Worm (Caenorhabditis elegans) whole organism, young adult: ENCODE data around the gene hcp-3.

ENCODE experiments used
- C06A6.2 ChIP-seq: fragments of 200-800 bp; sonication (Bioruptor generic); conservative IDR thresholded peaks from 2 replicates; pipeline ENCODE4 v1.3.6; 2022; ENCODE audit warnings: missing genetic modification characterization, missing compliant biosample characterization
- F37B4.10 ChIP-seq: fragments of 200-800 bp; sonication (Bioruptor generic); IDR thresholded peaks from 2 replicates; pipeline ENCODE4 v1.3.6; 2022; ENCODE audit warnings: missing genetic modification characterization, missing compliant biosample characterization
- F39B2.1 ChIP-seq: fragments of 200-800 bp; sonication (Bioruptor generic); IDR thresholded peaks from 2 replicates; pipeline ENCODE4 v1.3.6; 2022; ENCODE audit warnings: missing genetic modification reagents, missing genetic modification characterization, missing compliant biosample characterization
- F49E8.2 ChIP-seq: sonication (generic microtip); optimal IDR thresholded peaks from 3 replicates; lab custom pipeline; 2017; ENCODE audit warnings: missing genetic modification characterization, mild to moderate bottlenecking, missing compliant biosample characterization, antibody characterized with exemption, moderate library complexity; ENCODE audit not compliant: insufficient read depth
- F57C9.4 ChIP-seq: sonication (generic microtip); optimal IDR thresholded peaks from 2 replicates; lab custom pipeline; 2017; ENCODE audit warnings: mild to moderate bottlenecking, missing genetic modification characterization, missing compliant biosample characterization
- K12H6.12 ChIP-seq: fragments of 200-800 bp; sonication (Bioruptor generic); optimal IDR thresholded peaks from 2 replicates; lab custom pipeline; 2018; ENCODE audit warnings: mild to moderate bottlenecking, missing genetic modification characterization, missing compliant biosample characterization
- Y53F4B.3 ChIP-seq: fragments of 200-800 bp; sonication (Bioruptor generic); IDR thresholded peaks from 2 replicates; pipeline ENCODE4 v1.3.6; 2022; ENCODE audit warnings: missing genetic modification reagents, missing genetic modification characterization, missing compliant biosample characterization
- Y56A3A.18 ChIP-seq: fragments of 200-800 bp; sonication (Bioruptor generic); IDR thresholded peaks from 2 replicates; pipeline ENCODE4 v1.3.6; 2022; ENCODE audit warnings: missing genetic modification reagents, missing genetic modification characterization, missing compliant biosample characterization
- atf-7 ChIP-seq: sonication (generic microtip); optimal IDR thresholded peaks from 2 replicates; lab custom pipeline; 2017; ENCODE audit warnings: mild to moderate bottlenecking, missing genetic modification characterization, missing compliant biosample characterization
- attf-3 ChIP-seq: fragments of 200-800 bp; sonication (Bioruptor generic); conservative IDR thresholded peaks from 2 replicates; pipeline ENCODE4 v1.3.6; 2022; ENCODE audit warnings: missing genetic modification reagents, missing genetic modification characterization, missing compliant biosample characterization
- bed-1 ChIP-seq: fragments of 200-800 bp; sonication (Bioruptor generic); IDR thresholded peaks from 2 replicates; pipeline ENCODE4 v1.3.6; 2022; ENCODE audit warnings: missing genetic modification reagents, missing genetic modification characterization, missing compliant biosample characterization
- cebp-1 ChIP-seq, 2 experiments: fragments of 200-800 bp in 1 of 2; sonication (Bioruptor generic) in 1 of 2; sonication (generic microtip) in 1 of 2; IDR thresholded peaks in 1 of 2; optimal IDR thresholded peaks in 1 of 2; 2 replicates each; pipeline versions ENCODE4 v1.3.6 to Lab custom; 2017 to 2022; ENCODE audit warnings: missing compliant biosample characterization in 2 of 2, missing genetic modification characterization in 2 of 2, mild to moderate bottlenecking in 1 of 2, missing genetic modification reagents in 1 of 2, moderate library complexity in 1 of 2
- ceh-27 ChIP-seq: fragments of 200-800 bp; sonication (Bioruptor generic); optimal IDR thresholded peaks from 2 replicates; lab custom pipeline; 2018; ENCODE audit warnings: mild to moderate bottlenecking, missing genetic modification characterization, moderate library complexity, missing compliant biosample characterization
- efl-1 ChIP-seq: fragments of 150-350 bp; optimal IDR thresholded peaks from 2 replicates; lab custom pipeline; 2014; ENCODE audit warnings: missing biosample characterization, missing genetic modification reagents, missing genetic modification characterization
- egl-18 ChIP-seq: fragments of 200-800 bp; sonication (Bioruptor generic); IDR thresholded peaks from 2 replicates; pipeline ENCODE4 v1.3.6; 2022; ENCODE audit warnings: missing genetic modification reagents, missing genetic modification characterization, missing compliant biosample characterization
- egl-44 ChIP-seq: fragments of 200-800 bp; sonication (Bioruptor generic); IDR thresholded peaks from 2 replicates; pipeline ENCODE4 v1.3.6; 2022; ENCODE audit warnings: missing genetic modification reagents, missing genetic modification characterization, missing compliant biosample characterization
- lsy-27 ChIP-seq: sonication (generic microtip); optimal IDR thresholded peaks from 2 replicates; lab custom pipeline; 2017; ENCODE audit warnings: missing genetic modification characterization, mild to moderate bottlenecking, missing compliant biosample characterization, antibody characterized with exemption, missing genotype, borderline replicate concordance; ENCODE audit not compliant: insufficient read depth
- madf-10 ChIP-seq: sonication (generic microtip); optimal IDR thresholded peaks from 2 replicates; lab custom pipeline; 2016; ENCODE audit warnings: mild to moderate bottlenecking, missing genetic modification characterization, missing compliant biosample characterization
- madf-8 ChIP-seq: fragments of 200-800 bp; sonication (Bioruptor generic); conservative IDR thresholded peaks from 2 replicates; pipeline ENCODE4 v1.3.6; 2022; ENCODE audit warnings: missing genetic modification reagents, missing genetic modification characterization, missing compliant biosample characterization
- mcd-1 ChIP-seq: fragments of 200-800 bp; sonication (Bioruptor generic); IDR thresholded peaks from 2 replicates; pipeline ENCODE4 v1.3.6; 2022; ENCODE audit warnings: missing genetic modification reagents, missing genetic modification characterization, missing compliant biosample characterization
- nfya-1 ChIP-seq: sonication (generic microtip); optimal IDR thresholded peaks from 2 replicates; lab custom pipeline; 2017; ENCODE audit warnings: antibody characterized with exemption, missing compliant biosample characterization, missing genetic modification characterization, borderline replicate concordance; ENCODE audit not compliant: insufficient read depth
- nhr-27 ChIP-seq: fragments of 200-800 bp; sonication (Bioruptor generic); optimal IDR thresholded peaks from 2 replicates; lab custom pipeline; 2018; ENCODE audit warnings: mild to moderate bottlenecking, missing genetic modification characterization, moderate library complexity, missing compliant biosample characterization
- pbrm-1 ChIP-seq: fragments of 200-800 bp; sonication (Bioruptor generic); IDR thresholded peaks from 2 replicates; pipeline ENCODE4 v1.3.6; 2022; ENCODE audit warnings: missing genetic modification reagents, missing genetic modification characterization, missing compliant biosample characterization
- rec-8 ChIP-seq, 2 experiments: sonication (generic microtip); optimal IDR thresholded peaks; 2 replicates each; lab custom pipeline; 2016; ENCODE audit warnings: mild to moderate bottlenecking in 2 of 2, missing genetic modification characterization in 2 of 2, missing genetic modification reagents in 2 of 2, missing genotype in 2 of 2, missing biosample characterization in 1 of 2, missing compliant biosample characterization in 1 of 2, moderate library complexity in 1 of 2
- repo-1 ChIP-seq: sonication (generic microtip); optimal IDR thresholded peaks from 2 replicates; lab custom pipeline; 2017; ENCODE audit warnings: mild to moderate bottlenecking, missing genetic modification characterization, missing compliant biosample characterization
- sdz-38 ChIP-seq: sonication (generic microtip); optimal IDR thresholded peaks from 2 replicates; lab custom pipeline; 2016; ENCODE audit warnings: missing genotype, missing genetic modification characterization, missing compliant biosample characterization
- snpc-1.1 ChIP-seq: sonication (generic microtip); optimal IDR thresholded peaks from 2 replicates; lab custom pipeline; 2017; ENCODE audit warnings: missing genetic modification characterization, mild to moderate bottlenecking, missing compliant biosample characterization, antibody characterized with exemption, moderate library complexity, missing genotype, missing genetic modification reagents; ENCODE audit not compliant: insufficient read depth
- snpc-4 ChIP-seq, 5 experiments: fragments of 150-350 bp in 1 of 5; sonication (generic microtip) in 4 of 5; optimal IDR thresholded peaks; 2 replicates each; lab custom pipeline; 2014 to 2018; ENCODE audit warnings: missing genetic modification characterization in 5 of 5, missing biosample characterization in 3 of 5, antibody characterized with exemption in 2 of 5, mild to moderate bottlenecking in 2 of 5, missing compliant biosample characterization in 2 of 5, missing genotype in 2 of 5, moderate library complexity in 2 of 5, missing genetic modification reagents in 1 of 5
- sptf-2 ChIP-seq: fragments of 200-800 bp; sonication (Bioruptor generic); optimal IDR thresholded peaks from 2 replicates; lab custom pipeline; 2018; ENCODE audit warnings: mild to moderate bottlenecking, missing genetic modification characterization, missing compliant biosample characterization
- unc-130 ChIP-seq: sonication (generic microtip); optimal IDR thresholded peaks from 2 replicates; lab custom pipeline; 2016; ENCODE audit warnings: missing genetic modification reagents, missing genetic modification characterization, missing compliant biosample characterization
- ztf-26 ChIP-seq: sonication (generic microtip); optimal IDR thresholded peaks from 2 replicates; lab custom pipeline; 2017; ENCODE audit warnings: missing genetic modification characterization, missing compliant biosample characterization
- ztf-6 ChIP-seq: fragments of 200-800 bp; sonication (Bioruptor generic); IDR thresholded peaks from 2 replicates; pipeline ENCODE4 v1.3.6; 2022; ENCODE audit warnings: missing genetic modification reagents, missing genetic modification characterization, missing compliant biosample characterization

The hcp-3 gene

DNA sequence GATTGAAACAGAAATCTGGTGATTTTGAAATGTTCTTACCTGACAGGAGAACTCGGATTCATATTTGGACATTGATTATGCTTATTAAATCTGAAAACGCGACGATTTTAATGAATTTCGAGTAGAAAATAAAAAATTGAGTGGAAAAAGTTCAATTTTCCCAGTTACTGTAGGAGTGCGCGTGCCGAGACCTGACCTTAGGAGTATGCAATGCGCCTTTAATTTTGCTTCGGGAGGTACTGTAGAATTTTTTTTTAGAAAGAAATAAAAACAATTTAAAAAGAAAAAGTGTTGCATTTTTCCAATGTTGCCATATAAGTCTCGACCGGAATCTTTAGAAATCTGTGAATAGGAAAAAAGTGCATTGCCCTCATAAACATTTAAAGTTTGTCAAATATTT is 50.3 kb downstream of the hcp-3 start, which contains the start of gene C48B4.11 (continued):
- TF ChIP-seq bed-1 (GFP tag; lab: Robert Waterston, UW) (no peak), Y53F4B.3 (GFP tag; lab: Robert Waterston, UW) (no peak), F57C9.4 (tag; lab: Kevin White, UChicago) (no peak), egl-44 (GFP tag; lab: Robert Waterston, UW) (no peak), C06A6.2 (GFP tag; lab: Robert Waterston, UW) (no peak), unc-130 (GFP tag; lab: Kevin White, UChicago) (no peak), nfya-1 (tag; lab: Kevin White, UChicago) (no peak), rec-8 (tag; optimal IDR thresholded peaks at IDR 0.05; lab: Kevin White, UChicago) (no peak), F39B2.1 (no peak), ztf-26 (tag; lab: Kevin White, UChicago) (no peak), repo-1 (tag; lab: Kevin White, UChicago) (no peak), madf-10 (no peak), efl-1 (GFP tag; lab: Kevin White, UChicago) (peak; percentile 12), sptf-2 (no peak), egl-18 (no peak), F49E8.2 (tag; lab: Kevin White, UChicago) (peak; percentile 25), ztf-6 (GFP tag; lab: Robert Waterston, UW) (no peak), snpc-1.1 (no peak), pbrm-1 (GFP tag; lab: Robert Waterston, UW) (no peak), ceh-27 (GFP tag; lab: Kevin White, UChicago) (no peak), F37B4.10 (no peak), mcd-1 (GFP tag; lab: Robert Waterston, UW) (no peak), lsy-27 (tag; lab: Kevin White, UChicago) (no peak), Y56A3A.18 (GFP tag; lab: Robert Waterston, UW) (no peak), sdz-38 (tag; lab: Kevin White, UChicago) (no peak), attf-3 (GFP tag; lab: Robert Waterston, UW) (no peak), madf-8 (GFP tag; lab: Robert Waterston, UW) (peak; percentile 61), atf-7 (tag; lab: Kevin White, UChicago) (no peak), cebp-1 (GFP tag; IDR thresholded peaks at IDR 0.05; lab: Robert Waterston, UW) (no peak), cebp-1 (tag; optimal IDR thresholded peaks at IDR 0.05; lab: Kevin White, UChicago) (no peak), snpc-4 (GFP tag; optimal IDR thresholded peaks at IDR 0.05; lab: Kevin White, UChicago) (no peak), snpc-4 (tag; optimal IDR thresholded peaks at IDR 0.05; lab: Kevin White, UChicago) (no peak), K12H6.12 (tag; lab: Kevin White, UChicago) (no peak), nhr-27 (tag; lab: Kevin White, UChicago) (no peak)
